Worm (Caenorhabditis elegans): ENCODE data around the gene oac-50.

ce11 chrV:9085845-9086244, 12.5 kb upstream of the oac-50 start:
- no peak for TF ChIP-seq zag-1 (tag; optimal IDR thresholded peaks at IDR 0.05)
- TF ChIP-seq nhr-77 (tag; optimal IDR thresholded peaks at IDR 0.05) = no peak
- TF ChIP-seq hlh-4 (tag; optimal IDR thresholded peaks at IDR 0.05) = no peak
- TF ChIP-seq lin-13 (GFP tag; optimal IDR thresholded peaks at IDR 0.05) = no peak
- TF ChIP-seq fos-1 (tag; optimal IDR thresholded peaks at IDR 0.05) = no peak
- TF ChIP-seq hlh-17 (GFP tag; optimal IDR thresholded peaks at IDR 0.05; ENCODE audit: borderline replicate concordance) = no peak
- no peak for TF ChIP-seq ces-1 (GFP tag; optimal IDR thresholded peaks at IDR 0.05)
- TF ChIP-seq pqm-1 (tag; optimal IDR thresholded peaks at IDR 0.05) = no peak
- TF ChIP-seq egl-27 (tag; optimal IDR thresholded peaks at IDR 0.05) = no peak
- TF ChIP-seq unc-62 (GFP tag; optimal IDR thresholded peaks at IDR 0.05) = no peak
- no peak for TF ChIP-seq elt-2 (tag; optimal IDR thresholded peaks at IDR 0.05)
- TF ChIP-seq jun-1 (tag; optimal IDR thresholded peaks at IDR 0.05) = no peak
- no peak for TF ChIP-seq blmp-1 (tag; optimal IDR thresholded peaks at IDR 0.05)
